Worm (Caenorhabditis elegans) whole organism, L3 larva: ENCODE results near the gene B0513.4.

Experiments
- R02D3.7 ChIP-seq: fragments of 150-350 bp; optimal IDR thresholded peaks from 2 replicates; lab custom pipeline; 2014; ENCODE audit warnings: missing biosample characterization, missing genetic modification characterization
- aly-2 ChIP-seq: fragments of 150-350 bp; optimal IDR thresholded peaks from 2 replicates; lab custom pipeline; 2014; ENCODE audit warnings: missing biosample characterization, missing genetic modification characterization
- ceh-16 ChIP-seq: sonication (generic microtip); optimal IDR thresholded peaks from 2 replicates; lab custom pipeline; 2017; ENCODE audit warnings: missing biosample characterization, missing genetic modification characterization
- ceh-28 ChIP-seq: fragments of 150-350 bp; optimal IDR thresholded peaks from 2 replicates; lab custom pipeline; 2014; ENCODE audit warnings: missing biosample characterization, missing genetic modification reagents, missing genetic modification characterization
- ceh-82 ChIP-seq: fragments of 150-350 bp; optimal IDR thresholded peaks from 2 replicates; lab custom pipeline; 2014; ENCODE audit warnings: missing biosample characterization, missing genetic modification characterization
- ceh-9 ChIP-seq: sonication (generic microtip); optimal IDR thresholded peaks from 2 replicates; lab custom pipeline; 2018; ENCODE audit warnings: missing biosample characterization, missing genetic modification characterization
- egl-27 ChIP-seq: sonication (generic microtip); optimal IDR thresholded peaks from 4 replicates; lab custom pipeline; 2017; ENCODE audit warnings: missing biosample characterization, missing genetic modification reagents, missing genetic modification characterization
- egl-5 ChIP-seq: fragments of 150-350 bp; optimal IDR thresholded peaks from 2 replicates; lab custom pipeline; 2017; ENCODE audit warnings: missing biosample characterization, missing genetic modification reagents, missing genetic modification characterization, inconsistent platforms
- elt-1 ChIP-seq: fragments of 150-350 bp; optimal IDR thresholded peaks from 2 replicates; lab custom pipeline; 2014; ENCODE audit warnings: missing biosample characterization, missing genetic modification characterization
- elt-2 ChIP-seq: sonication (generic microtip); optimal IDR thresholded peaks from 2 replicates; lab custom pipeline; 2016; ENCODE audit warnings: missing genetic modification reagents, mild to moderate bottlenecking, missing genetic modification characterization, missing compliant biosample characterization
- elt-3 ChIP-seq, 3 experiments: fragments of 150-350 bp in 1 of 3; sonication (generic microtip) in 2 of 3; optimal IDR thresholded peaks; 2 replicates in 2 of 3; 4 replicates in 1 of 3; lab custom pipeline; 2014 to 2017; ENCODE audit warnings: missing biosample characterization in 3 of 3, missing genetic modification characterization in 3 of 3
- eor-1 ChIP-seq, 2 experiments: fragments of 150-350 bp; optimal IDR thresholded peaks; 2 replicates each; lab custom pipeline; 2014 to 2018; ENCODE audit warnings: missing biosample characterization in 2 of 2, missing genetic modification characterization in 2 of 2
- fkh-10 ChIP-seq: sonication (generic microtip); optimal IDR thresholded peaks from 2 replicates; lab custom pipeline; 2017; ENCODE audit warnings: missing biosample characterization, missing genetic modification reagents, missing genetic modification characterization
- fkh-2 ChIP-seq: fragments of 150-350 bp; optimal IDR thresholded peaks from 2 replicates; lab custom pipeline; 2014; ENCODE audit warnings: missing biosample characterization, missing genetic modification reagents, missing genetic modification characterization
- fos-1 ChIP-seq: fragments of 150-350 bp; optimal IDR thresholded peaks from 2 replicates; lab custom pipeline; 2014; ENCODE audit warnings: missing biosample characterization, missing genetic modification characterization
- hmg-11 ChIP-seq: sonication (generic microtip); optimal IDR thresholded peaks from 2 replicates; lab custom pipeline; 2016; ENCODE audit warnings: missing genetic modification characterization, missing compliant biosample characterization
- jun-1 ChIP-seq: fragments of 150-350 bp; optimal IDR thresholded peaks from 2 replicates; lab custom pipeline; 2014; ENCODE audit warnings: missing biosample characterization, missing genetic modification reagents, missing genetic modification characterization
- lin-39 ChIP-seq: fragments of 150-350 bp; optimal IDR thresholded peaks from 2 replicates; lab custom pipeline; 2018; ENCODE audit warnings: missing biosample characterization, missing genetic modification reagents, missing genetic modification characterization
- lsy-12 ChIP-seq: sonication (generic microtip); optimal IDR thresholded peaks from 2 replicates; lab custom pipeline; 2016; ENCODE audit warnings: mild to moderate bottlenecking, missing genetic modification characterization, missing compliant biosample characterization
- mdl-1 ChIP-seq: fragments of 150-350 bp; optimal IDR thresholded peaks from 2 replicates; lab custom pipeline; 2014; ENCODE audit warnings: missing biosample characterization, missing genetic modification characterization
- mml-1 ChIP-seq: fragments of 150-350 bp; sonication (generic microtip); optimal IDR thresholded peaks from 3 replicates; lab custom pipeline; 2014; ENCODE audit warnings: missing biosample characterization, missing genetic modification characterization
- nfya-1 ChIP-seq: sonication (generic microtip); optimal IDR thresholded peaks from 2 replicates; lab custom pipeline; 2017; ENCODE audit warnings: missing genetic modification characterization, mild to moderate bottlenecking, missing compliant biosample characterization, antibody characterized with exemption, moderate library complexity; ENCODE audit not compliant: insufficient read depth
- nhr-11 ChIP-seq: fragments of 150-350 bp; optimal IDR thresholded peaks from 2 replicates; lab custom pipeline; 2014; ENCODE audit warnings: missing biosample characterization, missing genetic modification characterization
- nhr-12 ChIP-seq: fragments of 150-350 bp; optimal IDR thresholded peaks from 2 replicates; lab custom pipeline; 2014; ENCODE audit warnings: missing biosample characterization, missing genetic modification characterization
- nhr-237 ChIP-seq: fragments of 150-350 bp; optimal IDR thresholded peaks from 2 replicates; lab custom pipeline; 2014; ENCODE audit warnings: missing biosample characterization, missing genetic modification characterization
- nhr-25 ChIP-seq: sonication (generic microtip); optimal IDR thresholded peaks from 2 replicates; lab custom pipeline; 2017; ENCODE audit warnings: missing biosample characterization, missing genetic modification characterization
- nhr-28 ChIP-seq: fragments of 150-350 bp; optimal IDR thresholded peaks from 2 replicates; lab custom pipeline; 2014; ENCODE audit warnings: missing biosample characterization, missing genetic modification characterization
- nhr-43 ChIP-seq: sonication (generic microtip); optimal IDR thresholded peaks from 2 replicates; lab custom pipeline; 2016; ENCODE audit warnings: mild to moderate bottlenecking, missing genetic modification characterization, missing compliant biosample characterization; ENCODE audit not compliant: poor library complexity, severe bottlenecking
- nhr-67 ChIP-seq: fragments of 150-350 bp; optimal IDR thresholded peaks from 2 replicates; lab custom pipeline; 2014; ENCODE audit warnings: missing biosample characterization, missing genetic modification characterization
- nhr-76 ChIP-seq: fragments of 150-350 bp; sonication (generic microtip); optimal IDR thresholded peaks from 5 replicates; lab custom pipeline; 2014; ENCODE audit warnings: missing biosample characterization, missing genetic modification characterization
- pha-4 ChIP-seq: fragments of 150-350 bp; optimal IDR thresholded peaks from 2 replicates; lab custom pipeline; 2014; ENCODE audit warnings: missing biosample characterization, missing genetic modification reagents, missing genetic modification characterization
- pqm-1 ChIP-seq: fragments of 150-350 bp; optimal IDR thresholded peaks from 2 replicates; lab custom pipeline; 2017; ENCODE audit warnings: missing biosample characterization, missing genetic modification characterization, inconsistent platforms
- snpc-4 ChIP-seq: fragments of 150-350 bp; optimal IDR thresholded peaks from 2 replicates; lab custom pipeline; 2014; ENCODE audit warnings: missing biosample characterization, missing genetic modification characterization
- unc-39 ChIP-seq: sonication (generic microtip); optimal IDR thresholded peaks from 4 replicates; lab custom pipeline; 2017; ENCODE audit warnings: missing biosample characterization, missing genetic modification characterization
- unc-62 ChIP-seq: fragments of 150-350 bp; sonication (generic microtip); optimal IDR thresholded peaks from 4 replicates; lab custom pipeline; 2014; ENCODE audit warnings: missing biosample characterization, missing genetic modification reagents, missing genetic modification characterization
- zag-1 ChIP-seq: fragments of 150-350 bp; optimal IDR thresholded peaks from 2 replicates; lab custom pipeline; 2014; ENCODE audit warnings: missing biosample characterization, missing genetic modification characterization
- ztf-4 ChIP-seq: fragments of 150-350 bp; optimal IDR thresholded peaks from 2 replicates; lab custom pipeline; 2014; ENCODE audit warnings: missing biosample characterization, missing genetic modification characterization

The B0513.4 gene

DNA sequence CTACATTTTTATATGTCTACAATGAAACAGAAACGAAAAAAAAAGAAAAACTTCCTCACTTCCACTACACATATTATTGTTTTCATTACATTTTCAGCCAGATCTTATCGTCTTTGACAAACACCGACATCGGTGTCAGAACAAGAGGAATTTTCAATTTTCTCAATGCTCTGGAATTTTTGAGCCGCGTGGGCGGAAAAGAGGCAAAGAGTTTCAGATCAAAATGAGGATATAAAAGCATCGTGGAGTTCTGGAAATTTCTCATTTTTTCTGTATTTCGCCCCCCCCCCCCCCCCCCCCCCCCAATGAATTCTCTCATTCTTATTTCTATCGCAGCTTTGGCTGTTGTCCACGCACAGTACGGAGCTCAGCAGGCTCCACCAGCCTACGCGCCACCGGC is at the start of gene B0513.4:
Gene B0513.4, plus strand, starts transcription at position 301 of the 400 bp plus-strand sequence.
- TF ChIP-seq hmg-11 (tag; lab: Kevin White, UChicago): no peak
- TF ChIP-seq lin-39 (tag; lab: Kevin White, UChicago): no peak
- TF ChIP-seq ceh-16: no peak
- no peak for TF ChIP-seq snpc-4 (tag; lab: Kevin White, UChicago)
- TF ChIP-seq unc-62: no peak
- no peak for TF ChIP-seq ztf-4 (tag; lab: Kevin White, UChicago)
- TF ChIP-seq nhr-43: no peak
- TF ChIP-seq nhr-28 (tag; lab: Kevin White, UChicago): no peak
- TF ChIP-seq fkh-2 (tag; lab: Kevin White, UChicago): no peak
- no peak for TF ChIP-seq egl-27 (tag; lab: Kevin White, UChicago)
- no peak for TF ChIP-seq ceh-82 (tag; lab: Kevin White, UChicago)
- no peak for TF ChIP-seq elt-3 (tag; optimal IDR thresholded peaks at IDR 0.05; lab: Kevin White, UChicago)
- no peak for TF ChIP-seq egl-5 (tag; lab: Kevin White, UChicago)
- no peak for TF ChIP-seq pqm-1
- no peak for TF ChIP-seq mml-1 (tag; lab: Kevin White, UChicago)
- TF ChIP-seq pha-4: no peak

DNA sequence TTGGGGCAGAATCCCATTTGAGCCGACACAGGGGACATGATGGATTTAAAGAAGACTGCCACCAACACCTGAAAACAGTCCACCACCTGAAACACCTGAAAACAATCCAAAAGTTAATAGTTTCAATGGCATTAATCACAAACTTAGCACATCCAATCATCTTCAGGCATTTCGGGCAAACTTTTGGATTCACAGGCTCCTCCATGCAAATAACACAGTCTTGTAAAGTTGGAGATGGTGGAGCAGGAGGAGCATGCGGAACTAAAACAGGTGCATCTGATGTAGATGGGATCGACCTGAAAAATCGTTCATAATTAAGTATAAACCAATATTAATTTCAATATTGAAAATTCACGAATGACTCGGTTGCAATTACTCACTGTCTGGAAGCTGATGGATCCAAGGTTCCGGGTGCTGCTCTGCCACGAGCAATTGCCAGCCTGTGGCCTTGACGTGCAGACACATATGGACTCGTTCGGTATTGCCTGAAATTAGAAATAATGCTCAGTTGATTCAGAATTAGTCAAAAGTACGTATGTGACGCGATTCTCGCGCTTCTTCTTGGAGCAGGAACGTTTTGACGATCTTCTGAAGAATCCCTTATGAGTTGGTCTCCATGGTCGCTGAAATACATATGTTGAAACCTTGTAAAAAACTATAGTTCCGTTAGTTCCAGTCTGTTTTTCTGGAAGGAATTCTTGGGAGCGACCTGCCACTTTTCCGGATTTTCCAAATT is 45.4 kb upstream of the B0513.4 start:
- TF ChIP-seq eor-1 (tag; optimal IDR thresholded peaks at IDR 0.05; lab: Kevin White, UChicago) (no peak), nhr-43 (no peak), ztf-4 (tag; lab: Kevin White, UChicago) (no peak), unc-39 (tag; lab: Kevin White, UChicago) (no peak), snpc-4 (tag; lab: Kevin White, UChicago) (no peak), ceh-82 (tag; lab: Kevin White, UChicago) (no peak), nhr-76 (tag; lab: Kevin White, UChicago) (no peak), egl-27 (tag; lab: Kevin White, UChicago) (no peak), aly-2 (tag; lab: Kevin White, UChicago) (no peak), elt-3 (tag; optimal IDR thresholded peaks at IDR 0.05; lab: Kevin White, UChicago) (no peak), zag-1 (no peak), nfya-1 (no peak), nhr-237 (tag; lab: Kevin White, UChicago) (no peak), pha-4 (no peak), ceh-16 (no peak), elt-1 (no peak), mml-1 (tag; lab: Kevin White, UChicago) (no peak), ceh-9 (tag; lab: Kevin White, UChicago) (no peak), mdl-1 (tag; lab: Kevin White, UChicago) (no peak)

ce11 chrIV:13836290-13836689 is 43.7 kb upstream of the B0513.4 start, which contains the start of gene H08M01.1:
TSS of gene H08M01.1 (minus strand) at chrIV:13836390.
- no peak for TF ChIP-seq fos-1 (tag; lab: Kevin White, UChicago)
- no peak for TF ChIP-seq mml-1 (tag; lab: Kevin White, UChicago)
- TF ChIP-seq ceh-28 (tag; lab: Kevin White, UChicago): no peak
- TF ChIP-seq unc-62: no peak
- TF ChIP-seq nhr-25 (tag; lab: Kevin White, UChicago): no peak
- TF ChIP-seq elt-1: no peak
- TF ChIP-seq nhr-11 (tag; lab: Kevin White, UChicago): no peak
- no peak for TF ChIP-seq jun-1 (tag; lab: Kevin White, UChicago)
- TF ChIP-seq lsy-12 (tag; lab: Kevin White, UChicago): no peak
- no peak for TF ChIP-seq R02D3.7
- TF ChIP-seq eor-1 (tag; optimal IDR thresholded peaks at IDR 0.05; lab: Kevin White, UChicago): no peak
- TF ChIP-seq nhr-67 (tag; lab: Kevin White, UChicago): no peak
- no peak for TF ChIP-seq ceh-9 (tag; lab: Kevin White, UChicago)
- TF ChIP-seq, all 47 proteins: peak for 0

DNA sequence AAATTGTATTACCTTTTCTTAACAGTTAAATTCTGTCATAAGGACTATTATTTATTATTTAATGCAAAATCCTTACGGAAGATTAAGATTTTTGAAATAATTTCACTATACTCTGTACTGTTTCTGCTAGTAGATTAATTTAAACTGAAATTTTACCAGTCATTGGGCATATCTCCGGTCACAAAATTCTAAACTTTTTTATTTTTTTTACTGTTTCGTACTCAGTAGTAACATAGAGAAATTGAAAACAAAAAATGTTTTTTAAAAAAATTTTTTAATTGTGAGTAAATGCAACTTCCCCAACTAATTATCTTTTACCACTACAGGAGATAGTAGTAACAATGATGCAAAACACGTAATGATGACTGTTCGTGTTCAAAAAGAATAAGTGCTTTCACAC is 41.7 kb upstream of the B0513.4 start:
- TF ChIP-seq ceh-82 (tag; lab: Kevin White, UChicago) (no peak), nhr-25 (tag; lab: Kevin White, UChicago) (no peak), lin-39 (tag; lab: Kevin White, UChicago) (no peak), jun-1 (tag; lab: Kevin White, UChicago) (no peak), fkh-10 (GFP tag; lab: Kevin White, UChicago) (no peak), nhr-43 (no peak), elt-2 (tag; lab: Kevin White, UChicago) (no peak), unc-62 (no peak), nhr-12 (no peak), elt-3 (tag; optimal IDR thresholded peaks at IDR 0.05; lab: Kevin White, UChicago) (no peak), aly-2 (tag; lab: Kevin White, UChicago) (no peak), nfya-1 (no peak), ceh-9 (tag; lab: Kevin White, UChicago) (no peak)
